Fruit fly (Drosophila melanogaster): ENCODE results near the gene Ggt-1.

Gene Ggt-1

dm6 chrX:18534393-18534792, 22.1 kb upstream of the Ggt-1 start (continued):
- TF ChIP-seq Stat92E (GFP tag; optimal IDR thresholded peaks at IDR 0.05) (no peak), CTCF (GFP tag; optimal IDR thresholded peaks at IDR 0.05) (no peak), Trl (optimal IDR thresholded peaks at IDR 0.05) (peak; percentile 80 to 91), Trl (GFP tag; optimal IDR thresholded peaks at IDR 0.05) (peak; percentile 7), CG1792 (GFP tag; optimal IDR thresholded peaks at IDR 0.05) (no peak), CG15479 (GFP tag; optimal IDR thresholded peaks at IDR 0.05) (no peak), insv (GFP tag; optimal IDR thresholded peaks at IDR 0.05) (no peak), chif (GFP tag; optimal IDR thresholded peaks at IDR 0.05) (no peak), emc (GFP tag; optimal IDR thresholded peaks at IDR 0.05) (no peak), CG1832 (GFP tag; optimal IDR thresholded peaks at IDR 0.05) (peak; percentile 45), dmrt11E (tag; optimal IDR thresholded peaks at IDR 0.05) (no peak), zfh2 (GFP tag; optimal IDR thresholded peaks at IDR 0.05) (no peak), zf30C (GFP tag; optimal IDR thresholded peaks at IDR 0.05) (peak; percentile 2), Vsx1 (GFP tag; optimal IDR thresholded peaks at IDR 0.05) (no peak), BtbVII (GFP tag; optimal IDR thresholded peaks at IDR 0.05) (no peak), Doc3 (GFP tag; IDR thresholded peaks at IDR 0.05; ENCODE audit: partially characterized antibody) (0 out of 3 replicates have a peak, but pooled peaks have one; percentile 14), crol (GFP tag; IDR thresholded peaks at IDR 0.05) (no peak), seq (GFP tag; IDR thresholded peaks at IDR 0.05) (peak; percentile 33; the same call in 1 of the 2 replicates), gcm (GFP tag; optimal IDR thresholded peaks at IDR 0.05) (no peak), CG10321 (GFP tag; IDR thresholded peaks at IDR 0.05) (no peak), CG30403 (GFP tag; optimal IDR thresholded peaks at IDR 0.05) (no peak), MTF-1 (GFP tag; optimal IDR thresholded peaks at IDR 0.05; ENCODE audit: borderline replicate concordance) (no peak), CG2202 (tag; optimal IDR thresholded peaks at IDR 0.05) (no peak), CG9609 (GFP tag; optimal IDR thresholded peaks at IDR 0.05) (no peak), MBD-R2 (GFP tag; IDR thresholded peaks at IDR 0.05) (no peak; the same call in 1 of the 2 replicates), jumu (GFP tag; optimal IDR thresholded peaks at IDR 0.05) (no peak), eyg (GFP tag; optimal IDR thresholded peaks at IDR 0.05) (no peak), CG43689 (GFP tag; IDR thresholded peaks at IDR 0.05) (no peak), Atf-2 (GFP tag; optimal IDR thresholded peaks at IDR 0.05) (no peak), jigr1 (GFP tag; IDR thresholded peaks at IDR 0.05) (no peak), CG32772 (GFP tag; IDR thresholded peaks at IDR 0.05) (no peak), Hmr (GFP tag; optimal IDR thresholded peaks at IDR 0.05) (no peak), Nf-YC (tag; optimal IDR thresholded peaks at IDR 0.05) (peak; percentile 96), CG14860 (GFP tag; IDR thresholded peaks at IDR 0.05; ENCODE audit: partially characterized antibody) (no peak), CG10274 (GFP tag; optimal IDR thresholded peaks at IDR 0.05) (no peak), CG2120 (GFP tag; optimal IDR thresholded peaks at IDR 0.05) (no peak), Bdp1 (GFP tag; optimal IDR thresholded peaks at IDR 0.05) (no peak), CG4282 (GFP tag; optimal IDR thresholded peaks at IDR 0.05) (no peak), gfzf (GFP tag; optimal IDR thresholded peaks at IDR 0.05) (no peak), Sox102F (GFP tag; optimal IDR thresholded peaks at IDR 0.05) (no peak), CG13123 (GFP tag; optimal IDR thresholded peaks at IDR 0.05) (no peak), gce (GFP tag; IDR thresholded peaks at IDR 0.05) (0 out of 3 replicates have a peak, but pooled peaks have one; percentile 10), CG13775 (GFP tag; optimal IDR thresholded peaks at IDR 0.05) (no peak), ci (GFP tag; IDR thresholded peaks at IDR 0.05) (peak; percentile 30; the same call in 1 of the 3 replicates), sr (GFP tag; IDR thresholded peaks at IDR 0.05) (no peak), trem (tag; optimal IDR thresholded peaks at IDR 0.05) (no peak), CG3838 (GFP tag; optimal IDR thresholded peaks at IDR 0.05) (no peak), psq (GFP tag; optimal IDR thresholded peaks at IDR 0.05) (no peak), Nf-YB (GFP tag; optimal IDR thresholded peaks at IDR 0.05) (peak; percentile 97), CG34224 (GFP tag; IDR thresholded peaks at IDR 0.05; ENCODE audit: partially characterized antibody) (peak; percentile 48; the same call in 1 of the 3 replicates), mam (GFP tag; optimal IDR thresholded peaks at IDR 0.05) (no peak), dysf (GFP tag; IDR thresholded peaks at IDR 0.05) (no peak)

Data from whole organism, embryonic.